Worm (Caenorhabditis elegans): ENCODE measurements around the gene T07E3.4.

DNA sequence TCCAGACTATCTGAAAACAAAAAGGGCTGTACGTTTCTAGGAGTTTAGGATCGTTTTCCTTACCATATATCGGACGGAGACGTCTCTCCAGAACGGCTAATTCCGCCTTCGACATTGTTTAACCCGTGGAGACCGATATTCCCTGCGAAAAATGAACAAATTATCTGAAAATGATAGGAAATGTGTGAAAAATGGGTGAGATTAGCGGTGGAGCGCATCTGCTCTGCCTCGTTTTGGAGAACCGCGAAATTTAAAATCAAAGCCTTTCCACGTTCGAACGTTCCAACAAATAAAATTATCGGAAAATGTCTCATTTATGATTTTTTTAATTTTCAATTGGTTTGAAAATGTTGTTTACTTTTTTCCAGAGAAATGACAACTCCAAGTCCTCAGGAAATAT is 28.5 kb upstream of the T07E3.4 start, which contains the start of the genes cra-1 and kbp-1:
- TF ChIP-seq B0261.1 (tag; optimal IDR thresholded peaks at IDR 0.05) (no peak), snpc-4 (GFP tag; optimal IDR thresholded peaks at IDR 0.05) (no peak), snpc-4 (tag; optimal IDR thresholded peaks at IDR 0.05) (no peak), F57A8.1 (GFP tag; optimal IDR thresholded peaks at IDR 0.05) (no peak), unc-62 (GFP tag; optimal IDR thresholded peaks at IDR 0.05) (no peak), D2030.7 (GFP tag; IDR thresholded peaks at IDR 0.05) (no peak; the same call in 1 of the 2 replicates), ceh-27 (GFP tag; optimal IDR thresholded peaks at IDR 0.05) (no peak), tbx-9 (tag; optimal IDR thresholded peaks at IDR 0.05; ENCODE audit: borderline replicate concordance) (no peak), mel-28 (tag; optimal IDR thresholded peaks at IDR 0.05; ENCODE audit: borderline replicate concordance) (no peak), gei-17 (GFP tag; optimal IDR thresholded peaks at IDR 0.05) (no peak), F55B11.4 (tag; optimal IDR thresholded peaks at IDR 0.05; ENCODE audit: borderline replicate concordance, insufficient read depth) (no peak), Y53F4B.3 (GFP tag; IDR thresholded peaks at IDR 0.05) (no peak)
